Fruit fly (Drosophila melanogaster): ENCODE measurements around the gene lz.

lz gene

dm6 chrX:9255964-9256520, 28.4 kb upstream of the lz start, which contains the start of gene ric8a (continued):
- no peak for TF ChIP-seq CG4404 (GFP tag; IDR thresholded peaks at IDR 0.05)
- no peak for TF ChIP-seq CG9609 (GFP tag; optimal IDR thresholded peaks at IDR 0.05)
- no peak for TF ChIP-seq Antp (GFP tag; optimal IDR thresholded peaks at IDR 0.05)
- no peak for TF ChIP-seq Atf6 (GFP tag; IDR thresholded peaks at IDR 0.05)
- no peak for TF ChIP-seq CG11085 (GFP tag; IDR thresholded peaks at IDR 0.05)
- peak; percentile 65; the same call in 2 of the 3 replicates for TF ChIP-seq mld (GFP tag; IDR thresholded peaks at IDR 0.05; ENCODE audit: partially characterized antibody)
- TF ChIP-seq CG12744 (GFP tag; optimal IDR thresholded peaks at IDR 0.05), result no peak
- TF ChIP-seq otp (GFP tag; IDR thresholded peaks at IDR 0.05), result no peak
- TF ChIP-seq NFAT (GFP tag; IDR thresholded peaks at IDR 0.05), result no peak
- TF ChIP-seq dpn (GFP tag; optimal IDR thresholded peaks at IDR 0.05), result no peak
- no peak for TF ChIP-seq yki (optimal IDR thresholded peaks at IDR 0.05)
- TF ChIP-seq CG1024 (GFP tag; IDR thresholded peaks at IDR 0.05), result no peak
- TF ChIP-seq tgo (GFP tag; IDR thresholded peaks at IDR 0.05), result no peak
- no peak for TF ChIP-seq Hr51 (GFP tag; optimal IDR thresholded peaks at IDR 0.05)
- peak; percentile 59 for TF ChIP-seq CG9932 (GFP tag; IDR thresholded peaks at IDR 0.05)
- TF ChIP-seq CG17912 (GFP tag; optimal IDR thresholded peaks at IDR 0.05), result no peak
- no peak for TF ChIP-seq CG9727 (GFP tag; optimal IDR thresholded peaks at IDR 0.05)
- TF ChIP-seq CG2120 (GFP tag; optimal IDR thresholded peaks at IDR 0.05), result no peak
- peak; percentile 43; the same call in 1 of the 2 replicates for TF ChIP-seq CG32532 (GFP tag; IDR thresholded peaks at IDR 0.05)
- TF ChIP-seq grau (tag; optimal IDR thresholded peaks at IDR 0.05), result peak; percentile 27
- TF ChIP-seq D (optimal IDR thresholded peaks at IDR 0.05), result no peak
- no peak for TF ChIP-seq D (GFP tag; optimal IDR thresholded peaks at IDR 0.05)
- no peak for TF ChIP-seq nau (GFP tag; optimal IDR thresholded peaks at IDR 0.05)
- no peak for TF ChIP-seq CG17186 (GFP tag; optimal IDR thresholded peaks at IDR 0.05)
- no peak for TF ChIP-seq tin (GFP tag; optimal IDR thresholded peaks at IDR 0.05)
- TF ChIP-seq stwl (tag; optimal IDR thresholded peaks at IDR 0.05), result peak; percentile 52
- no peak for TF ChIP-seq CG8359 (GFP tag; optimal IDR thresholded peaks at IDR 0.05; ENCODE audit: borderline replicate concordance)
- no peak for TF ChIP-seq pros (GFP tag; optimal IDR thresholded peaks at IDR 0.05)
- no peak for TF ChIP-seq crol (GFP tag; IDR thresholded peaks at IDR 0.05)
- TF ChIP-seq CG14050 (GFP tag; IDR thresholded peaks at IDR 0.05), result no peak
- no peak for TF ChIP-seq CG5245 (GFP tag; optimal IDR thresholded peaks at IDR 0.05)
- peak; percentile 40 for TF ChIP-seq nmo (GFP tag; optimal IDR thresholded peaks at IDR 0.05)
- TF ChIP-seq CG4328 (GFP tag; optimal IDR thresholded peaks at IDR 0.05), result no peak
- no peak for TF ChIP-seq cwo (GFP tag; optimal IDR thresholded peaks at IDR 0.05)
- no peak for TF ChIP-seq Usf (GFP tag; optimal IDR thresholded peaks at IDR 0.05)
- TF ChIP-seq peb (GFP tag; IDR thresholded peaks at IDR 0.05), result no peak
- no peak for TF ChIP-seq CG4282 (GFP tag; optimal IDR thresholded peaks at IDR 0.05)
- TF ChIP-seq CG11504 (tag; optimal IDR thresholded peaks at IDR 0.05), result no peak
- no peak for TF ChIP-seq CG13296 (GFP tag; optimal IDR thresholded peaks at IDR 0.05)
- no peak for TF ChIP-seq zf30C (GFP tag; optimal IDR thresholded peaks at IDR 0.05)
- no peak for TF ChIP-seq bigmax (GFP tag; optimal IDR thresholded peaks at IDR 0.05)
- TF ChIP-seq Eip74EF (GFP tag; optimal IDR thresholded peaks at IDR 0.05), result no peak
- peak; percentile 68 for TF ChIP-seq ato (GFP tag; IDR thresholded peaks at IDR 0.05; ENCODE audit: partially characterized antibody)
- no peak for TF ChIP-seq ftz-f1 (GFP tag; optimal IDR thresholded peaks at IDR 0.05)
- TF ChIP-seq Fer2 (tag; optimal IDR thresholded peaks at IDR 0.05), result no peak
- TF ChIP-seq E2f1 (GFP tag; IDR thresholded peaks at IDR 0.05), result no peak
- TF ChIP-seq Nf-YB (GFP tag; optimal IDR thresholded peaks at IDR 0.05), result no peak
- TF ChIP-seq CG10366 (GFP tag; IDR thresholded peaks at IDR 0.05), result no peak
- no peak for TF ChIP-seq Six4 (GFP tag; optimal IDR thresholded peaks at IDR 0.05)
- TF ChIP-seq p53 (GFP tag; optimal IDR thresholded peaks at IDR 0.05), result no peak
- no peak for TF ChIP-seq sd (tag; optimal IDR thresholded peaks at IDR 0.05)

Measured in whole organism, embryonic.